ENCODE assay signal across 2 worm cellular contexts in genomic region chrIII:9355412-9355969, ce11.
A peak's percentile ranks its signal among the peaks of the same experiment; 100 is the strongest.
TF ChIP-seq lines count a peak whose summit lies in the region.

Gene chtb-1 (minus strand): TSS chrIII:9355462.

TF ChIP-seq in whole organism, L4 larva, 104 proteins besides CTCF, POLR2A, EP300 and RAD21:
- TF ChIP-seq set-16 (GFP tag; IDR thresholded peaks at IDR 0.05; lab: Robert Waterston, UW) (peak; percentile 52), lin-15B (tag; optimal IDR thresholded peaks at IDR 0.05; lab: Kevin White, UChicago) (no peak)

TF ChIP-seq in whole organism, young adult, 124 proteins besides CTCF, POLR2A, EP300 and RAD21:
- TF ChIP-seq zfh-2 (GFP tag; conservative IDR thresholded peaks at IDR 0.05; lab: Robert Waterston, UW) (peak; percentile 61; the same call in 1 of the 2 replicates), ztf-28 (GFP tag; IDR thresholded peaks at IDR 0.05; lab: Robert Waterston, UW) (0 out of 2 replicates have a peak, but pooled peaks have one; percentile 5), chd-7 (tag; optimal IDR thresholded peaks at IDR 0.05; lab: Kevin White, UChicago) (no peak), sdz-38 (tag; optimal IDR thresholded peaks at IDR 0.05; lab: Kevin White, UChicago) (no peak), rcor-1 (GFP tag; IDR thresholded peaks at IDR 0.05; lab: Robert Waterston, UW) (no peak), nfya-1 (tag; optimal IDR thresholded peaks at IDR 0.05; lab: Kevin White, UChicago; ENCODE audit: borderline replicate concordance, insufficient read depth) (no peak)
